Worm (Caenorhabditis elegans): ENCODE data around the gene srt-22.

The srt-22 gene

DNA sequence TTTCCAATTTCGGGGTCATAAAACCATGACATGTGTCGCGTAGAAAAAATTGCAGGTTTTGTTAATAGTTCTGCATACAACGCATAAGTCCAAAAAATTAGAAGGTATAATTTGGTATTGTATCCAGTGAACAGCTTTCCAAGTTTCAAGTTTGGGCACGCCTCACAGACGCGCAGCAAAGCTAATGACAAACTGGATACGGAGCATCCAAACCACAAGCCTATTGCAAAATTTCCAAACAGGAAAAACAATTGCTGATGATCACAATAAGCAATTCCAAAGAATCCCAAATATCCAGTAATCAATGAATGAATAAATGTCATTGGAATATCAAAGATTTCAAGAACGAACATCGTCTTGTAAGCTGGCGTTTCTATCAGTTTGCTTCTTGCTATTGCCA, 2.2 kb downstream of the srt-22 start:
- TF ChIP-seq unc-62 (GFP tag; optimal IDR thresholded peaks at IDR 0.05 in 1 of 2) (peak in 1 of 2 experiments; percentile 81), unc-62 (tag; optimal IDR thresholded peaks at IDR 0.05) (no peak), lin-29 (GFP tag; IDR thresholded peaks at IDR 0.05) (no peak), aha-1 (tag) (peak; percentile 69)

DNA sequence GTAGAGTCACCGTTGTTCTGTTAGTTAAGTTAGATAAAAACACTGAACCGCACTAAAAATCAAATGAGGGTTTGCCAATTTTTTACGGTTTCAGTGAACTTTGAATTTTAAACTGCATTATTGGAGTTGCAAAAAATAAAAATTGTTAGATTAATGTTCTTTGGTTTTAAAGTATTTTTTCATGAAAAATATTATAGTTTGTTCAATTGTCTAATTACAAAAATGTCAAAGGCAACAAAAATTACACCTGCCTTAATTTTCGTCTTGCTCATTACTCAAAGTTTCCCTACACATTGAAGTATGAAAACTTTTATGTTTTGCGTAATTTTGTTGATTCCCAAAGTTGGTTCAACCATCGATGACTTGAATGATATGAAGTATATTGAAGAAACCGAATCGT, 4.9 kb downstream of the srt-22 start, which contains the start of gene irld-62:
Gene irld-62 (plus strand): TSS at position 301 of the 400 bp plus-strand sequence.
- TF ChIP-seq attf-4 (tag; optimal IDR thresholded peaks at IDR 0.05) (no peak), Y105C5A.15 (GFP tag; IDR thresholded peaks at IDR 0.05) (no peak), pqm-1 (tag; optimal IDR thresholded peaks at IDR 0.05) (no peak), ceh-82 (tag; optimal IDR thresholded peaks at IDR 0.05) (no peak), spr-3 (GFP tag; optimal IDR thresholded peaks at IDR 0.05) (no peak), ceh-62 (tag; optimal IDR thresholded peaks at IDR 0.05) (no peak), jun-1 (tag; optimal IDR thresholded peaks at IDR 0.05) (no peak), nhr-77 (tag; optimal IDR thresholded peaks at IDR 0.05) (no peak), nhr-25 (tag; optimal IDR thresholded peaks at IDR 0.05; ENCODE audit: borderline replicate concordance, insufficient read depth) (no peak), nhr-76 (tag; optimal IDR thresholded peaks at IDR 0.05) (no peak), mes-2 (tag; optimal IDR thresholded peaks at IDR 0.05; ENCODE audit: poor library complexity, severe bottlenecking) (no peak), snpc-4 (tag; optimal IDR thresholded peaks at IDR 0.05) (no peak), unc-130 (GFP tag; optimal IDR thresholded peaks at IDR 0.05) (no peak), mxl-2 (GFP tag; conservative IDR thresholded peaks at IDR 0.05) (no peak), lin-1 (GFP tag; IDR thresholded peaks at IDR 0.05) (no peak), nhr-48 (tag; optimal IDR thresholded peaks at IDR 0.05) (no peak), lin-13 (GFP tag; optimal IDR thresholded peaks at IDR 0.05) (no peak), lin-15B (tag; optimal IDR thresholded peaks at IDR 0.05) (no peak)

DNA sequence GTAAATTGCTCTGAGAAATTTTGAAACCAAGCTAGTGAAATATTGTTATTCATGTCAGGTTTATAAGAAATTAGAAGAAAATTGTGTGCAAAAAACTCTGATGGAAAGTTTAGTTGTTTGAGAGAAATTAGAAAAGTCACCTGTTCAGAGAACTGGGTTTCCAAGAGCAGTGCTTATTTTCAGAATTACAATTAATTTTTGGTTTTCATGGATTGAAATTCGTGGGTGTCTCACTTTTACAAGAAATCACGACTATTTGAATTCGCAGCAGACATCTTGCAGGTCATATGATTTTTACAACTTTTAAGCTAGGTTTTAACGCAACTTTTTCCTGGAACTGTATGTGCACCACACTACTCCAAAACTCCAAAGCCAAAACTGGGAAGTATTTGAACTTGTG, 6.7 kb downstream of the srt-22 start, which contains the start of gene srz-10:
Gene srz-10 (minus strand): TSS at position 88 of the 400 bp plus-strand sequence.
- TF ChIP-seq Y105C5A.15 (GFP tag; IDR thresholded peaks at IDR 0.05) (no peak), saeg-2 (GFP tag; IDR thresholded peaks at IDR 0.05) (no peak), zag-1 (tag; optimal IDR thresholded peaks at IDR 0.05) (no peak), unc-39 (tag; optimal IDR thresholded peaks at IDR 0.05) (no peak), F10B5.3 (tag; optimal IDR thresholded peaks at IDR 0.05) (no peak), T26A8.4 (GFP tag; IDR thresholded peaks at IDR 0.05) (no peak), snpc-1.2 (GFP tag; IDR thresholded peaks at IDR 0.05) (no peak), daf-16 (GFP tag; optimal IDR thresholded peaks at IDR 0.05) (no peak), daf-16 (tag; optimal IDR thresholded peaks at IDR 0.05) (no peak), hlh-11 (tag; optimal IDR thresholded peaks at IDR 0.05) (no peak), lin-38 (GFP tag; IDR thresholded peaks at IDR 0.05) (no peak), set-16 (GFP tag; IDR thresholded peaks at IDR 0.05) (no peak), Y75B8A.6 (GFP tag; IDR thresholded peaks at IDR 0.05) (no peak)

DNA sequence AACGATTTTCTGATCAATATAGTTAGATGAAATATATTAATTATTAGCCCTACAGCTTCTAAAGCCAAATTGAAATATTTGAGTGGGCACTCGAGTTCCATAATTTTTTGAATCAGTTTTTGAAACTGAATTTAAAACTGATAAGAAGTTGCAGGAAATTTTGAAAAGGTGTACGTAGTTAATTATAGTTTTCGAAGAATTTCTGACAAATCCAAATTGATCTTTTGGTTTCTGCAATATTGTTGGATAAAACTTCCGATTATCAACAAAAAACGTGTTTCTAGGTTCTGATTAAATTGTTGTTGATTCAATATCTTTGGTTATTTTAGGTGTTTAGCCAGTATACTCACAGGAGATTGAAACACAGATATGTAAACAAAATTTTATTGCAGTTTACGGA, 9.0 kb downstream of the srt-22 start, which contains the start of gene T26H8.4:
Gene T26H8.4 (minus strand): TSS at position 101 of the 400 bp plus-strand sequence.
- no peak for TF ChIP-seq zag-1 (tag; optimal IDR thresholded peaks at IDR 0.05)

DNA sequence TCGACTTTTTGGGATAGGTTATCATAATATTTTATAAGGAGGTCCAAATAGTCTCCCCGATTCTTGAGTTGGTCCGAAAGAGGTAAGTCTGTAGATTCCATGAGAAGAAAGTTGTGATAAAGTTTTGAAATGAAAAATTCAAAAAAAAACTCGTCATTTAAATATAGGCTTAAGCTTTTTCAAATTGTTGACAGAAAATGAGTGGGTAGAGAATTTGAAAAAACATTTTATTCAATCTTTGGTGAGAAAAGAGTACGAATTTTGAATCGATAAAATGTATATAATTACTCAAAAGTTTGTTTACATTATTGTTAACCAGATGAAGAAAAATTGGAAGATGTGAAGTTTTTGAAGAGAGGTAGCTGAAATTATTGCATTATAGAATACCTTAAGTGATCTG, 10.2 kb downstream of the srt-22 start, which contains the start of gene T26H8.5:
Gene T26H8.5 (minus strand): TSS at position 101 of the 400 bp plus-strand sequence.
- no peak for TF ChIP-seq saeg-2 (GFP tag; IDR thresholded peaks at IDR 0.05)
- no peak for TF ChIP-seq daf-19 (GFP tag; conservative IDR thresholded peaks at IDR 0.05)
- no peak for TF ChIP-seq ceh-62 (tag; optimal IDR thresholded peaks at IDR 0.05)
- TF ChIP-seq egl-27 (tag; optimal IDR thresholded peaks at IDR 0.05): no peak
- no peak for TF ChIP-seq ctbp-1 (GFP tag; IDR thresholded peaks at IDR 0.05)
